Worm (Caenorhabditis elegans): Measurements from ENCODE around the gene F13H8.12.
A peak's percentile ranks its signal among the peaks of the same experiment; 100 is the strongest.

Gene F13H8.12

ce11 chrII:6250782-6251461, 11.4 kb upstream of the F13H8.12 start, which contains the start of gene phb-2:
phb-2 (plus strand) TSS chrII:6251411.
- peak; percentile 78 for TF ChIP-seq dox-1 (GFP tag; IDR thresholded peaks at IDR 0.05)
- TF ChIP-seq xnd-1 (tag; optimal IDR thresholded peaks at IDR 0.05) = no peak
- no peak for TF ChIP-seq bed-2 (GFP tag; IDR thresholded peaks at IDR 0.05)
- TF ChIP-seq mcd-1 (GFP tag; IDR thresholded peaks at IDR 0.05) = peak; percentile 75
- TF ChIP-seq mel-28 (tag; optimal IDR thresholded peaks at IDR 0.05; ENCODE audit: borderline replicate concordance) = no peak
- no peak for TF ChIP-seq tlf-1 (GFP tag; optimal IDR thresholded peaks at IDR 0.05)
- TF ChIP-seq gei-17 (GFP tag; optimal IDR thresholded peaks at IDR 0.05) = no peak
- peak; percentile 13 for TF ChIP-seq nhr-80 (tag; optimal IDR thresholded peaks at IDR 0.05)
- TF ChIP-seq hmg-20 (GFP tag; IDR thresholded peaks at IDR 0.05) = no peak
- TF ChIP-seq D2030.7 (GFP tag; IDR thresholded peaks at IDR 0.05) = peak; percentile 37
- no peak for TF ChIP-seq dpff-1 (tag; optimal IDR thresholded peaks at IDR 0.05)
- TF ChIP-seq unc-130 (GFP tag; optimal IDR thresholded peaks at IDR 0.05) = no peak
- TF ChIP-seq nhr-90 (tag; optimal IDR thresholded peaks at IDR 0.05) = no peak
- no peak for TF ChIP-seq C06A6.2 (GFP tag; conservative IDR thresholded peaks at IDR 0.05)
- TF ChIP-seq F39B2.1 (GFP tag; IDR thresholded peaks at IDR 0.05) = no peak
- TF ChIP-seq let-607 (tag; optimal IDR thresholded peaks at IDR 0.05) = no peak
- no peak for TF ChIP-seq Y56A3A.18 (GFP tag; IDR thresholded peaks at IDR 0.05)
- TF ChIP-seq K11D2.4 (GFP tag; IDR thresholded peaks at IDR 0.05) = no peak
- TF ChIP-seq rpc-1 (optimal IDR thresholded peaks at IDR 0.05) = no peak
- no peak for TF ChIP-seq rpc-1 (tag; optimal IDR thresholded peaks at IDR 0.05)
- TF ChIP-seq nfya-1 (tag; optimal IDR thresholded peaks at IDR 0.05; ENCODE audit: borderline replicate concordance, insufficient read depth) = no peak
- no peak for TF ChIP-seq bed-1 (GFP tag; IDR thresholded peaks at IDR 0.05)
- no peak for TF ChIP-seq hrde-1 (tag; optimal IDR thresholded peaks at IDR 0.05; ENCODE audit: borderline replicate concordance)
- TF ChIP-seq efl-1 (GFP tag; optimal IDR thresholded peaks at IDR 0.05) = peak; percentile 83
- no peak for TF ChIP-seq ztf-28 (GFP tag; IDR thresholded peaks at IDR 0.05)
- peak; percentile 0 for TF ChIP-seq die-1 (tag; optimal IDR thresholded peaks at IDR 0.05)
- peak; percentile 77 for TF ChIP-seq attf-5 (GFP tag; optimal IDR thresholded peaks at IDR 0.05)
- TF ChIP-seq nhr-179 (tag; optimal IDR thresholded peaks at IDR 0.05) = no peak
- TF ChIP-seq ama-1 (optimal IDR thresholded peaks at IDR 0.05) = no peak
- peak in 1 of 2 experiments; percentile 32 for TF ChIP-seq ama-1 (GFP tag; optimal IDR thresholded peaks at IDR 0.05)
- no peak for TF ChIP-seq snpc-1.1 (tag; optimal IDR thresholded peaks at IDR 0.05; ENCODE audit: insufficient read depth)
- TF ChIP-seq madf-10 (tag; optimal IDR thresholded peaks at IDR 0.05) = no peak
- no peak for TF ChIP-seq egl-44 (GFP tag; IDR thresholded peaks at IDR 0.05)
- no peak for TF ChIP-seq T07F8.4 (tag; optimal IDR thresholded peaks at IDR 0.05)
- no peak for TF ChIP-seq atf-7 (tag; optimal IDR thresholded peaks at IDR 0.05)
- no peak for TF ChIP-seq B0336.3 (GFP tag; IDR thresholded peaks at IDR 0.05)
- no peak for TF ChIP-seq F22D6.2 (tag; optimal IDR thresholded peaks at IDR 0.05)
- no peak for TF ChIP-seq ztf-25 (GFP tag; IDR thresholded peaks at IDR 0.05)
- TF ChIP-seq lir-1 (GFP tag; conservative IDR thresholded peaks at IDR 0.05) = no peak; the same call in 1 of the 2 replicates
- 0 out of 2 replicates have a peak, but pooled peaks have one; percentile 7 for TF ChIP-seq let-526 (GFP tag; IDR thresholded peaks at IDR 0.05)
- TF ChIP-seq nhr-27 (tag; optimal IDR thresholded peaks at IDR 0.05) = no peak
- peak; percentile 22 for TF ChIP-seq ZK185.1 (tag; optimal IDR thresholded peaks at IDR 0.05; ENCODE audit: poor library complexity, severe bottlenecking)
- TF ChIP-seq egl-18 (GFP tag; IDR thresholded peaks at IDR 0.05) = no peak
- no peak for TF ChIP-seq ceh-58 (GFP tag; IDR thresholded peaks at IDR 0.05)
- peak; percentile 38 for TF ChIP-seq lin-40 (tag; optimal IDR thresholded peaks at IDR 0.05)
- no peak for TF ChIP-seq F10E7.11 (tag; optimal IDR thresholded peaks at IDR 0.05)
- peak; percentile 48; the same call in 1 of the 2 replicates for TF ChIP-seq pbrm-1 (GFP tag; IDR thresholded peaks at IDR 0.05)
- no peak for TF ChIP-seq ets-4 (GFP tag; optimal IDR thresholded peaks at IDR 0.05)
- peak; percentile 93 for TF ChIP-seq lin-54 (GFP tag; optimal IDR thresholded peaks at IDR 0.05)
